Fruit fly (Drosophila melanogaster): ENCODE data around the gene CG5466.

CG5466 gene

dm6 chr3R:20597407-20598325, 20.0 kb upstream of the CG5466 start (continued):
- TF ChIP-seq CG3995 (GFP tag; optimal IDR thresholded peaks at IDR 0.05): no peak
- TF ChIP-seq Elba2 (GFP tag; optimal IDR thresholded peaks at IDR 0.05): no peak
- no peak for TF ChIP-seq vnd (GFP tag; IDR thresholded peaks at IDR 0.05; ENCODE audit: partially characterized antibody)
- TF ChIP-seq CG17328 (GFP tag; IDR thresholded peaks at IDR 0.05): no peak
- TF ChIP-seq hbn (GFP tag; IDR thresholded peaks at IDR 0.05; ENCODE audit: partially characterized antibody): no peak
- no peak for TF ChIP-seq Awh (GFP tag; IDR thresholded peaks at IDR 0.05)
- no peak for TF ChIP-seq CG9215 (GFP tag; IDR thresholded peaks at IDR 0.05)
- TF ChIP-seq CG18599 (GFP tag; optimal IDR thresholded peaks at IDR 0.05): no peak
- peak; percentile 79 for TF ChIP-seq CG13894 (tag; optimal IDR thresholded peaks at IDR 0.05)
- TF ChIP-seq Nf-YA (GFP tag; IDR thresholded peaks at IDR 0.05): no peak
- no peak for TF ChIP-seq Lim3 (GFP tag; IDR thresholded peaks at IDR 0.05)
- no peak for TF ChIP-seq lilli (GFP tag; optimal IDR thresholded peaks at IDR 0.05)
- no peak for TF ChIP-seq wor (GFP tag; IDR thresholded peaks at IDR 0.05)
- TF ChIP-seq CG33557 (GFP tag; optimal IDR thresholded peaks at IDR 0.05): no peak
- peak; percentile 64 for TF ChIP-seq Med (GFP tag)
- TF ChIP-seq unc-4 (GFP tag; IDR thresholded peaks at IDR 0.05; ENCODE audit: partially characterized antibody): no peak
- no peak for TF ChIP-seq gcm2 (GFP tag; optimal IDR thresholded peaks at IDR 0.05)
- TF ChIP-seq cad (GFP tag; optimal IDR thresholded peaks at IDR 0.05): no peak
- TF ChIP-seq CG10654 (GFP tag; optimal IDR thresholded peaks at IDR 0.05): no peak
- TF ChIP-seq Oaz (GFP tag; IDR thresholded peaks at IDR 0.05): no peak
- no peak for TF ChIP-seq bab2 (GFP tag; optimal IDR thresholded peaks at IDR 0.05)
- TF ChIP-seq CG6654 (GFP tag; optimal IDR thresholded peaks at IDR 0.05): no peak
- 0 out of 3 replicates have a peak, but pooled peaks have one; percentile 13 for TF ChIP-seq dysf (GFP tag; IDR thresholded peaks at IDR 0.05)
- TF ChIP-seq Sin3A (optimal IDR thresholded peaks at IDR 0.05): no peak
- peak; percentile 60 for TF ChIP-seq CG32767 (GFP tag; IDR thresholded peaks at IDR 0.05)
- TF ChIP-seq CG14710 (tag; optimal IDR thresholded peaks at IDR 0.05): no peak
- no peak for TF ChIP-seq CG11560 (tag; IDR thresholded peaks at IDR 0.05)
- TF ChIP-seq tll (GFP tag; optimal IDR thresholded peaks at IDR 0.05): peak in 1 of 2 experiments; percentile 52
- no peak for TF ChIP-seq Dref (GFP tag; IDR thresholded peaks at IDR 0.05)
- TF ChIP-seq danr (GFP tag; IDR thresholded peaks at IDR 0.05): no peak
- TF ChIP-seq CG18011 (GFP tag; optimal IDR thresholded peaks at IDR 0.05): no peak
- TF ChIP-seq CG14014 (GFP tag; IDR thresholded peaks at IDR 0.05): no peak
- no peak for TF ChIP-seq Hey (tag; optimal IDR thresholded peaks at IDR 0.05)
- TF ChIP-seq CG10209 (GFP tag; optimal IDR thresholded peaks at IDR 0.05): no peak
- TF ChIP-seq CG2120 (GFP tag; optimal IDR thresholded peaks at IDR 0.05): no peak

- TF ChIP-seq Usf (GFP tag; optimal IDR thresholded peaks at IDR 0.05) (no peak), abd-A (tag; optimal IDR thresholded peaks at IDR 0.05) (peak; percentile 32), Med (GFP tag) (peak; percentile 51)
These were observed 17.6 kb upstream of the CG5466 start for dm6 chr3R:20600109-20600508.

- TF ChIP-seq sug (tag; optimal IDR thresholded peaks at IDR 0.05) (peak; percentile 24), bcd (GFP tag; optimal IDR thresholded peaks at IDR 0.05) (no peak), Hey (tag; optimal IDR thresholded peaks at IDR 0.05) (peak; percentile 30), exex (tag; optimal IDR thresholded peaks at IDR 0.05) (peak; percentile 92), mirr (GFP tag; optimal IDR thresholded peaks at IDR 0.05) (no peak), crol (GFP tag; IDR thresholded peaks at IDR 0.05) (no peak), grn (GFP tag; optimal IDR thresholded peaks at IDR 0.05) (peak; percentile 40)
These were observed 15.1 kb upstream of the CG5466 start for dm6 chr3R:20602599-20602998.
